Fruit fly (Drosophila melanogaster): ENCODE data around the gene term.

dm6 chr3L:18621735-18622421, 28.3 kb upstream of the term start, which contains the start of gene not:
- TF ChIP-seq tai (GFP tag; optimal IDR thresholded peaks at IDR 0.05) (no peak), OdsH (GFP tag; optimal IDR thresholded peaks at IDR 0.05) (no peak), h (GFP tag; optimal IDR thresholded peaks at IDR 0.05) (no peak), woc (GFP tag; optimal IDR thresholded peaks at IDR 0.05) (no peak), psq (GFP tag; optimal IDR thresholded peaks at IDR 0.05) (no peak), fru (GFP tag; optimal IDR thresholded peaks at IDR 0.05) (peak; percentile 3), Dfd (GFP tag; optimal IDR thresholded peaks at IDR 0.05) (no peak), Jra (GFP tag; optimal IDR thresholded peaks at IDR 0.05) (no peak), sage (GFP tag; optimal IDR thresholded peaks at IDR 0.05) (no peak), sv (GFP tag; optimal IDR thresholded peaks at IDR 0.05) (no peak), brk (GFP tag; optimal IDR thresholded peaks at IDR 0.05) (no peak)

Data from whole organism, wandering third instar larva.